Fruit fly (Drosophila melanogaster) whole organism, embryonic: ENCODE results near the gene Mtpalpha.

ENCODE experiments used
- CG10321 ChIP-seq: fragments of 200-800 bp; sonication (Bioruptor generic); IDR thresholded peaks from 2 replicates; pipeline ENCODE4 v1.3.6; 2022; ENCODE audit warnings: missing biosample characterization, missing genetic modification characterization
- CG11085 ChIP-seq: fragments of 200-800 bp; sonication (Bioruptor generic); IDR thresholded peaks from 2 replicates; pipeline ENCODE4 v1.3.6; 2022; ENCODE audit warnings: missing biosample characterization, missing genetic modification characterization
- CG12942 ChIP-seq: fragments of 200-800 bp; sonication (Bioruptor generic); optimal IDR thresholded peaks from 3 replicates; lab custom pipeline; 2016; ENCODE audit warnings: missing biosample characterization, missing genetic modification characterization
- CG1529 ChIP-seq: fragments of 200-800 bp; sonication (Bioruptor generic); optimal IDR thresholded peaks from 3 replicates; lab custom pipeline; 2018; ENCODE audit warnings: missing biosample characterization, missing genetic modification characterization
- CG1647 ChIP-seq: fragments of 200-800 bp; sonication (Bioruptor generic); optimal IDR thresholded peaks from 3 replicates; lab custom pipeline; 2016; ENCODE audit warnings: missing biosample characterization, missing genetic modification characterization
- CG16815 ChIP-seq: fragments of 200-800 bp; sonication (Bioruptor generic); optimal IDR thresholded peaks from 3 replicates; lab custom pipeline; 2017; ENCODE audit warnings: missing biosample characterization, mild to moderate bottlenecking, missing genetic modification characterization
- CG18599 ChIP-seq: fragments of 200-800 bp; sonication (Bioruptor generic); optimal IDR thresholded peaks from 3 replicates; lab custom pipeline; 2017; ENCODE audit warnings: missing biosample characterization, missing genetic modification characterization, mild to moderate bottlenecking, moderate library complexity, missing genetic modification reagents
- CG2120 ChIP-seq: fragments of 200-800 bp; sonication (Bioruptor generic); optimal IDR thresholded peaks from 3 replicates; lab custom pipeline; 2016; ENCODE audit warnings: missing biosample characterization, missing genetic modification characterization
- CG3847 ChIP-seq: fragments of 200-800 bp; sonication (Bioruptor generic); IDR thresholded peaks from 2 replicates; pipeline ENCODE4 v1.3.6; 2022; ENCODE audit warnings: missing biosample characterization, missing genetic modification characterization
- CG3995 ChIP-seq: fragments of 200-800 bp; sonication (Bioruptor generic); optimal IDR thresholded peaks from 3 replicates; lab custom pipeline; 2016; ENCODE audit warnings: missing biosample characterization, missing genetic modification characterization
- CG4282 ChIP-seq: fragments of 200-800 bp; sonication (Bioruptor generic); optimal IDR thresholded peaks from 2 replicates; lab custom pipeline; 2016; ENCODE audit warnings: missing biosample characterization, missing genetic modification characterization
- CG4617 ChIP-seq: fragments of 200-800 bp; sonication (Bioruptor generic); optimal IDR thresholded peaks from 3 replicates; lab custom pipeline; 2016; ENCODE audit warnings: missing biosample characterization, missing genetic modification characterization, borderline replicate concordance
- CG7357 ChIP-seq: fragments of 200-800 bp; sonication (Bioruptor generic); IDR thresholded peaks from 3 replicates; pipeline ENCODE4 v1.3.6; 2022; ENCODE audit warnings: missing biosample characterization, missing genetic modification characterization
- CG7372 ChIP-seq: fragments of 200-800 bp; sonication (Bioruptor generic); IDR thresholded peaks from 2 replicates; pipeline ENCODE4 v1.3.6; 2022; ENCODE audit warnings: missing biosample characterization, missing genetic modification characterization
- CG7745 ChIP-seq: fragments of 200-800 bp; sonication (Bioruptor generic); optimal IDR thresholded peaks from 2 replicates; lab custom pipeline; 2018; ENCODE audit warnings: missing biosample characterization, mild to moderate bottlenecking, missing genetic modification characterization, moderate library complexity
- CG7963 ChIP-seq: fragments of 200-800 bp; sonication (Bioruptor generic); IDR thresholded peaks from 3 replicates; pipeline ENCODE4 v1.3.6; 2022; ENCODE audit warnings: missing biosample characterization, missing genetic modification characterization; ENCODE audit not compliant: partially characterized antibody
- CG8478 ChIP-seq: fragments of >200 bp; optimal IDR thresholded peaks from 2 replicates; lab custom pipeline; 2018
- CG9797 ChIP-seq: fragments of 200-800 bp; sonication (Bioruptor generic); optimal IDR thresholded peaks from 3 replicates; lab custom pipeline; 2018; ENCODE audit warnings: missing biosample characterization, mild to moderate bottlenecking, missing genetic modification characterization
- Dfd ChIP-seq, 2 experiments: fragments of >200 bp; optimal IDR thresholded peaks; 2 replicates each; lab custom pipeline; 2017; ENCODE audit warnings: missing biosample characterization in 2 of 2, missing genetic modification characterization in 2 of 2
- Ets97D ChIP-seq: fragments of 200-800 bp; sonication (Bioruptor generic); optimal IDR thresholded peaks from 3 replicates; lab custom pipeline; 2016; ENCODE audit warnings: missing biosample characterization, missing genetic modification characterization
- Gug ChIP-seq: fragments of 200-800 bp; sonication (Bioruptor generic); IDR thresholded peaks from 4 replicates; pipeline ENCODE4 v1.3.6; 2022; ENCODE audit warnings: missing biosample characterization, missing genetic modification characterization
- HLH3B ChIP-seq: fragments of 200-800 bp; sonication (Bioruptor generic); IDR thresholded peaks from 2 replicates; pipeline ENCODE4 v1.3.6; 2022; ENCODE audit warnings: missing biosample characterization, missing genetic modification characterization
- Meics ChIP-seq: fragments of 200-800 bp; sonication (Bioruptor generic); optimal IDR thresholded peaks from 2 replicates; lab custom pipeline; 2017; ENCODE audit warnings: missing biosample characterization, mild to moderate bottlenecking, missing genetic modification characterization
- Oaz ChIP-seq: fragments of 200-800 bp; sonication (Bioruptor generic); IDR thresholded peaks from 2 replicates; pipeline ENCODE4 v1.3.6; 2022; ENCODE audit warnings: missing biosample characterization, missing genetic modification characterization
- Optix ChIP-seq: fragments of 200-800 bp; sonication (Bioruptor generic); IDR thresholded peaks from 3 replicates; pipeline ENCODE4 v1.3.6; 2022; ENCODE audit warnings: missing biosample characterization, missing genetic modification characterization
- Six4 ChIP-seq: fragments of 200-800 bp; sonication (Bioruptor generic); optimal IDR thresholded peaks from 2 replicates; lab custom pipeline; 2016; ENCODE audit warnings: missing biosample characterization, missing genetic modification characterization
- Sry-β ChIP-seq: fragments of 200-800 bp; sonication (Bioruptor generic); optimal IDR thresholded peaks from 2 replicates; lab custom pipeline; 2018; ENCODE audit warnings: missing biosample characterization, mild to moderate bottlenecking, missing genetic modification characterization, moderate library complexity
- Sry-δ ChIP-seq: fragments of 200-800 bp; sonication (Bioruptor generic); optimal IDR thresholded peaks from 2 replicates; lab custom pipeline; 2016; ENCODE audit warnings: missing biosample characterization, missing genetic modification characterization
- ab ChIP-seq: fragments of 200-800 bp; sonication (Bioruptor generic); optimal IDR thresholded peaks from 2 replicates; lab custom pipeline; 2016; ENCODE audit warnings: missing biosample characterization, missing genetic modification characterization
- ap ChIP-seq: fragments of 200-800 bp; sonication (Bioruptor generic); IDR thresholded peaks from 2 replicates; pipeline ENCODE4 v1.3.6; 2022; ENCODE audit warnings: missing biosample characterization, missing genetic modification characterization
- ci ChIP-seq: fragments of 200-800 bp; sonication (Bioruptor generic); IDR thresholded peaks from 3 replicates; pipeline ENCODE4 v1.3.6; 2022; ENCODE audit warnings: missing biosample characterization, missing genetic modification characterization
- dan ChIP-seq: fragments of 200-800 bp; sonication (Bioruptor generic); IDR thresholded peaks from 2 replicates; pipeline ENCODE4 v1.3.6; 2022; ENCODE audit warnings: missing biosample characterization, missing genetic modification characterization
- eyg ChIP-seq: fragments of 200-800 bp; sonication (Bioruptor generic); optimal IDR thresholded peaks from 3 replicates; lab custom pipeline; 2016; ENCODE audit warnings: missing biosample characterization, missing genetic modification characterization
- gcm ChIP-seq: fragments of 200-800 bp; sonication (Bioruptor generic); optimal IDR thresholded peaks from 2 replicates; lab custom pipeline; 2019; ENCODE audit warnings: missing biosample characterization, mild to moderate bottlenecking, missing genetic modification characterization, moderate library complexity
- grau ChIP-seq: fragments of 200-800 bp; optimal IDR thresholded peaks from 3 replicates; lab custom pipeline; 2019; ENCODE audit warnings: missing biosample characterization, mild to moderate bottlenecking, missing genetic modification characterization, moderate library complexity
- gsb ChIP-seq: fragments of 200-800 bp; sonication (Bioruptor generic); IDR thresholded peaks from 2 replicates; pipeline ENCODE4 v1.3.6; 2022; ENCODE audit warnings: missing biosample characterization, missing genetic modification characterization
- gsb-n ChIP-seq: fragments of 200-800 bp; sonication (Bioruptor generic); optimal IDR thresholded peaks from 3 replicates; lab custom pipeline; 2018; ENCODE audit warnings: missing biosample characterization, mild to moderate bottlenecking, missing genetic modification characterization
- ham ChIP-seq: fragments of 200-800 bp; sonication (Bioruptor generic); IDR thresholded peaks from 2 replicates; pipeline ENCODE4 v1.3.6; 2022; ENCODE audit warnings: missing biosample characterization, missing genetic modification characterization
- her ChIP-seq: fragments of 200-800 bp; sonication (Bioruptor generic); optimal IDR thresholded peaks from 2 replicates; lab custom pipeline; 2016; ENCODE audit warnings: missing biosample characterization, missing genetic modification characterization
- hth ChIP-seq: fragments of >200 bp; optimal IDR thresholded peaks from 2 replicates; lab custom pipeline; 2017; ENCODE audit warnings: inconsistent platforms
- lola ChIP-seq, 3 experiments: fragments of >200 bp in 2 of 3; fragments of 200-800 bp in 1 of 3; sonication (Bioruptor generic) in 1 of 3; optimal IDR thresholded peaks; 2 replicates each; lab custom pipeline; 2017 to 2019; ENCODE audit warnings: missing biosample characterization in 3 of 3, missing genetic modification characterization in 3 of 3, mild to moderate bottlenecking in 1 of 3, moderate library complexity in 1 of 3
- lov ChIP-seq, 2 experiments: fragments of 200-800 bp in 1 of 2; fragments of >200 bp in 1 of 2; sonication (Bioruptor generic) in 1 of 2; IDR thresholded peaks in 1 of 2; optimal IDR thresholded peaks in 1 of 2; 2 replicates in 1 of 2; 3 replicates in 1 of 2; pipeline versions ENCODE4 v1.3.6 to Lab custom; 2017 to 2022; ENCODE audit warnings: missing biosample characterization in 1 of 2, missing genetic modification characterization in 1 of 2
- maf-S ChIP-seq: fragments of 200-800 bp; sonication (Bioruptor generic); optimal IDR thresholded peaks from 2 replicates; lab custom pipeline; 2016; ENCODE audit warnings: missing biosample characterization, missing genetic modification characterization
- mam ChIP-seq: fragments of 200-800 bp; sonication (Bioruptor generic); optimal IDR thresholded peaks from 3 replicates; lab custom pipeline; 2016; ENCODE audit warnings: missing biosample characterization, missing genetic modification characterization
- onecut ChIP-seq: fragments of 200-800 bp; sonication (Bioruptor generic); IDR thresholded peaks from 2 replicates; pipeline ENCODE4 v1.3.6; 2022; ENCODE audit warnings: missing biosample characterization, missing genetic modification characterization
- org-1 ChIP-seq: fragments of 200-800 bp; sonication (Bioruptor generic); optimal IDR thresholded peaks from 2 replicates; lab custom pipeline; 2017; ENCODE audit warnings: missing biosample characterization, missing genetic modification characterization
- pum ChIP-seq: fragments of 200-800 bp; sonication (Bioruptor generic); optimal IDR thresholded peaks from 2 replicates; lab custom pipeline; 2016; ENCODE audit warnings: missing biosample characterization, missing genetic modification characterization
- tio ChIP-seq: fragments of 200-800 bp; sonication (Bioruptor generic); optimal IDR thresholded peaks from 2 replicates; lab custom pipeline; 2017; ENCODE audit warnings: missing biosample characterization, missing genetic modification characterization, inconsistent platforms
- tup ChIP-seq: fragments of 200-800 bp; sonication (Bioruptor generic); optimal IDR thresholded peaks from 2 replicates; lab custom pipeline; 2016; ENCODE audit warnings: missing biosample characterization, mild to moderate bottlenecking, missing genetic modification characterization, moderate library complexity

The Mtpalpha gene

DNA sequence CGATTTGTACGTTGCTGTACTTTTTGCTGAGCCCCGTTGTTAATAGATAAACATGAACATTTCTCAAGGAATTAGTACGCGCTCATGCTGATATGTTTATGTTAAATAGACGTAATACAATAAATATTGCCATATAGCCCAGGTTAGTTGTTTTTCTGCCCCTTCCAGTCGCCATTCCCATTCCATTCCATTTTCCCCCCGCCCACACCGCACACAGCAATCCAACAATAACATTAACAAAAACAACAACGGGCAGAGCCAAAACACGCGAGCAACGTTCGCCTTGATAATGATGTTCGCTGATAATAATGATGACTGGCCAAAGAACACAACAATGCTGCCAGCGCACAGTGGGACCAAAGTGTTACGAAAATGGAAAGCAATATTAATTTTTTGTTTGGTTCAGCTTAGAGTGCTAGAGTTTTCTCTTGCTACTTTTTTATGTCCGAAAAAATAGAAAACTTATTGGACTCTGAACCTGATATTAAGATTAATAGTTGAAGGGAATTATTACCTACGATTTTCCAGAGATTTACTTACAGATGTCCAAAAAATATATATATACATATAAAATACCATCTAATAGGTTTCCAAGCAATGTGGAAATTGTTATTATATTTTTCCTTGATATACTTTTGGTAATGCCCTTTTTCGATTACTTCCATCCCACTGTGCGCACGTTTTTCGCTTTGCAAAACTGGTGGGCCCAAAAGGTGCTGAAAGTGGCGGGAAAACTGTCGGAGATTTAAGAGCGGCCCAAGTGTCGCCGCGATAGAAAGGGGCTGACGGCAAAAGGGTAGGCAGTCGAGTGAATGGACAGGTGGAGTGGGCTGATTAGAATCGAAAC, 6.8 kb downstream of the Mtpalpha start (continued):
- TF ChIP-seq CG4282 (GFP tag; lab: Kevin White, UChicago) (peak; percentile 93), CG3847 (GFP tag; lab: Robert Waterston, UW) (peak; percentile 88), CG18599 (peak; percentile 98), mam (GFP tag; lab: Kevin White, UChicago) (peak; percentile 83), CG9797 (no peak), eyg (peak; percentile 67), Optix (GFP tag; lab: Robert Waterston, UW) (no peak), CG8478 (no peak), CG12942 (GFP tag; lab: Kevin White, UChicago) (peak; percentile 91), CG7357 (GFP tag; lab: Robert Waterston, UW) (peak; percentile 83), org-1 (GFP tag; lab: Kevin White, UChicago) (peak; percentile 97), CG11085 (GFP tag; lab: Robert Waterston, UW) (peak; percentile 78), Six4 (peak; percentile 95), Meics (GFP tag; lab: Kevin White, UChicago) (peak; percentile 98), ham (GFP tag; lab: Robert Waterston, UW) (0 out of 2 replicates have a peak, but pooled peaks have one; percentile 7), CG2120 (GFP tag; lab: Kevin White, UChicago) (peak; percentile 95), maf-S (GFP tag; lab: Kevin White, UChicago) (peak; percentile 58), gsb-n (tag; lab: Kevin White, UChicago) (peak; percentile 89), pum (peak; percentile 56), Ets97D (GFP tag; lab: Kevin White, UChicago) (peak; percentile 76), Gug (peak; percentile 77; the same call in 3 of the 4 replicates), CG7745 (no peak), ci (GFP tag; lab: Robert Waterston, UW) (peak; percentile 81), Sry-δ (GFP tag; lab: Kevin White, UChicago) (peak; percentile 38), ab (GFP tag; lab: Kevin White, UChicago) (peak; percentile 17), CG16815 (peak; percentile 95), CG7963 (GFP tag; lab: Robert Waterston, UW) (no peak), CG7372 (GFP tag; lab: Robert Waterston, UW) (peak; percentile 93), Dfd (GFP tag; optimal IDR thresholded peaks at IDR 0.05; lab: Kevin White, UChicago) (peak in 1 of 2 experiments; percentile 89), tup (GFP tag; lab: Kevin White, UChicago) (peak; percentile 82), ap (GFP tag; lab: Robert Waterston, UW) (peak; percentile 82), CG1529 (GFP tag; lab: Kevin White, UChicago) (peak; percentile 91), CG10321 (GFP tag; lab: Robert Waterston, UW) (no peak; the same call in 1 of the 2 replicates), tio (peak; percentile 97), gcm (GFP tag; lab: Kevin White, UChicago) (peak; percentile 99), grau (peak; percentile 97), dan (GFP tag; lab: Robert Waterston, UW) (peak; percentile 16; the same call in 1 of the 2 replicates), HLH3B (GFP tag; lab: Robert Waterston, UW) (peak; percentile 91), lov (optimal IDR thresholded peaks at IDR 0.05; lab: Kevin White, UChicago) (no peak), lov (GFP tag; IDR thresholded peaks at IDR 0.05; lab: Robert Waterston, UW) (0 out of 3 replicates have a peak, but pooled peaks have one; percentile 45), Oaz (GFP tag; lab: Robert Waterston, UW) (peak; percentile 86), gsb (GFP tag; lab: Robert Waterston, UW) (peak; percentile 91), lola (GFP tag; optimal IDR thresholded peaks at IDR 0.05; lab: Kevin White, UChicago) (peak in 1 of 3 experiments; percentile 95), her (GFP tag; lab: Kevin White, UChicago) (peak; percentile 74), CG3995 (GFP tag; lab: Kevin White, UChicago) (peak; percentile 69), hth (lab: Kevin White, UChicago) (no peak), Sry-β (peak; percentile 48), CG1647 (peak; percentile 89), CG4617 (GFP tag; lab: Kevin White, UChicago) (peak; percentile 66), onecut (GFP tag; lab: Robert Waterston, UW) (peak; percentile 87)
